Worm (Caenorhabditis elegans): ENCODE data around the gene eri-12.

- TF ChIP-seq him-1 (tag; optimal IDR thresholded peaks at IDR 0.05) (no peak), dao-5 (tag; optimal IDR thresholded peaks at IDR 0.05) (no peak), W03F9.2 (tag; optimal IDR thresholded peaks at IDR 0.05) (no peak)
Observed at ce11 chrIV:12156642-12157233, at the start of gene eri-12.
